In the genomic region with DNA sequence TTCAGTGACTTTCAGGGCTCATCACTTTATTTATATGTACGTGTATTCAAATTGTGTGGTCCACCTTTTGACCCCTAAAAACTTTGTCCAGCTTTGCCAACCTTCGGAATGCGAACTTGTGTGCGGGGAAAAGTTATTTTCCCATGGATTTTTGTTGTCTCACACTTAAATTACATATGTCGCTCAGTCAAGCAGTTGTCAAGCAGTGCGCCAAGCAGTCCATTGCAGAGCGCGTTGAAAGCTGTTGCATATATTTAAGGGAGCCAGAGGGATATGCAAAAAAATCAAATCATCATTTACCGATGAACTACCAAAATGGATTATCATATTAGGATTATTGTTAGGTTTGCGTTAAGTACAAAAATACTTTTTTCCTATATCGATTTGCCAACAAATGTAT, we compare ENCODE assay signal across 3 fruit fly cellular contexts.
TF ChIP-seq lines count a peak whose summit lies in the region.

No protein-coding gene starts in this region.

- TF ChIP-seq CTCF in whole organism, embryonic (GFP tag; optimal IDR thresholded peaks at IDR 0.05; lab: Kevin White, UChicago): no peak

TF ChIP-seq in whole organism, embryonic, 481 proteins besides CTCF, POLR2A, EP300 and RAD21:
- no peak for TF ChIP-seq Xbp1 (GFP tag; optimal IDR thresholded peaks at IDR 0.05; lab: Kevin White, UChicago)
- TF ChIP-seq stwl (tag; optimal IDR thresholded peaks at IDR 0.05; lab: Kevin White, UChicago): peak; percentile 67
- peak in 1 of 2 experiments; percentile 61 for TF ChIP-seq Dfd (GFP tag; optimal IDR thresholded peaks at IDR 0.05; lab: Kevin White, UChicago)
- peak; percentile 93 for TF ChIP-seq CG31365 (tag; optimal IDR thresholded peaks at IDR 0.05; lab: Kevin White, UChicago)
- peak; percentile 22 for TF ChIP-seq Ets65A (GFP tag; lab: Kevin White, UChicago)
- no peak for TF ChIP-seq slbo (GFP tag; IDR thresholded peaks at IDR 0.05; lab: Robert Waterston, UW)
- TF ChIP-seq ro (GFP tag; IDR thresholded peaks at IDR 0.05; lab: Robert Waterston, UW): no peak
- no peak for TF ChIP-seq Lpt (GFP tag; optimal IDR thresholded peaks at IDR 0.05; lab: Kevin White, UChicago)
- no peak for TF ChIP-seq pzg (GFP tag; optimal IDR thresholded peaks at IDR 0.05; lab: Kevin White, UChicago)
- no peak for TF ChIP-seq dm (GFP tag; optimal IDR thresholded peaks at IDR 0.05; lab: Kevin White, UChicago)
- TF ChIP-seq fd64A (GFP tag; optimal IDR thresholded peaks at IDR 0.05; lab: Kevin White, UChicago): no peak
- TF ChIP-seq Aef1 (GFP tag; IDR thresholded peaks at IDR 0.05; lab: Robert Waterston, UW): no peak
- TF ChIP-seq CG8281 (tag; optimal IDR thresholded peaks at IDR 0.05; lab: Kevin White, UChicago): no peak
- TF ChIP-seq CG6791 (GFP tag; IDR thresholded peaks at IDR 0.05; lab: Robert Waterston, UW; ENCODE audit: partially characterized antibody): 0 out of 3 replicates have a peak, but pooled peaks have one; percentile 27
- peak; percentile 7 for TF ChIP-seq sens (GFP tag; lab: Kevin White, UChicago)
- TF ChIP-seq CG8290 (GFP tag; optimal IDR thresholded peaks at IDR 0.05; lab: Kevin White, UChicago): peak; percentile 59
- peak in 1 of 2 experiments; percentile 55 for TF ChIP-seq CG8290 (tag; optimal IDR thresholded peaks at IDR 0.05; lab: Kevin White, UChicago)
- TF ChIP-seq gcm2 (GFP tag; optimal IDR thresholded peaks at IDR 0.05; lab: Kevin White, UChicago): no peak
- 0 out of 3 replicates have a peak, but pooled peaks have one; percentile 47 for TF ChIP-seq CG2199 (GFP tag; IDR thresholded peaks at IDR 0.05; lab: Robert Waterston, UW)

TF ChIP-seq in whole organism, pupa, 21 proteins besides CTCF, POLR2A, EP300 and RAD21:
- TF ChIP-seq CG8301 (tag; optimal IDR thresholded peaks at IDR 0.05; lab: Kevin White, UChicago): no peak
- TF ChIP-seq CG4496 (GFP tag; IDR thresholded peaks at IDR 0.05; lab: Robert Waterston, UW): peak; percentile 50; the same call in 1 of the 3 replicates
- no peak for TF ChIP-seq D1 (tag; optimal IDR thresholded peaks at IDR 0.05; lab: Kevin White, UChicago)
- no peak for TF ChIP-seq CG10348 (GFP tag; IDR thresholded peaks at IDR 0.05; lab: Robert Waterston, UW)

TF ChIP-seq in whole organism, wandering third instar larva, 38 proteins besides CTCF, POLR2A, EP300 and RAD21:
- peak; percentile 17 for TF ChIP-seq N (GFP tag; optimal IDR thresholded peaks at IDR 0.05; lab: Kevin White, UChicago)
- TF ChIP-seq OdsH (GFP tag; optimal IDR thresholded peaks at IDR 0.05; lab: Kevin White, UChicago): no peak
